Worm (Caenorhabditis elegans): Measurements from ENCODE around the gene srw-135.
"Not testable (repeated sequence)": the region's sequence is repeated elsewhere in the genome, so short reads cannot be mapped to it uniquely, and the experiment has no call there.

srw-135 gene

DNA sequence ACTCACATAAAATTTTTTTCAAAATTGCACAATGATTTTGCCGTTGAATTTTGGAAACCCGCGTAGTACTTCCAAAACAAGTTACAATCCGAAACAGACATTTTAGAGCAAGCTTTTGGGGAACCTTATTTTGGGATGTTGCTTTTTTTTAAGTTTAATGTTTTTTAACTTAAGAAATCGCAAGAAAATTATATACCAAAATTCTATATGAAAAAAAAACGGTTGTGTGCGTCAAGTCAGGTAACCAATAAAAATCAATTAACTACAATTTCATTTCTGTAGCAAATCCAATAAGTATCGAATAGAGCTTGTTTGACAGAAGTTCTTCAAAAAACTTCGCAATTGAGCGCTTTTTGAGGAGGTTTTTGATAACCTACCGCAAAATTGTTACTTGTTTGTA is 27.9 kb downstream of the srw-135 start, which contains the start of gene srw-117 (continued):
- TF ChIP-seq ztf-26 (tag; optimal IDR thresholded peaks at IDR 0.05) (no peak), lin-54 (GFP tag; optimal IDR thresholded peaks at IDR 0.05) (no peak), tbx-9 (tag; optimal IDR thresholded peaks at IDR 0.05; ENCODE audit: borderline replicate concordance) (no peak), Y79H2A.3 (GFP tag; conservative IDR thresholded peaks at IDR 0.05) (no peak)

DNA sequence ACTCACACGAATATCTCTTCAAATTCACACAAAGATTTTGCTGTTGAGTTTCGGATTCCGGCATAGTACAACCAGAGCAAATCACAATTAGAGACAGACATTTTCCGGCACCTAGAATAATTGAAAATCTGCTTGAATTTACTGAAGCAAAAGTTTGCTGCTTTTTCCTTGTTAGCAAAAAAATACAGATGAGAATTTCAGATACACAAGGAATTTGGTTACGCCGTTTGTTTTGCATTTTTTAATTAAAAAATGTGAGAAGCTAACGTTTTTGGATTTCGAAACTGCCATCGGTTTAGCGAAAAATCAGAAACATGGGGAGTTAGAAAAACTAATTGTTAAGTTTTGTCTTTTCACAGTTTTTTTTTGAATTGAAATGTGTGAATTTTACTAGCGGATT is 31.3 kb downstream of the srw-135 start, which contains the start of gene srw-118:
Gene srw-118, minus strand, starts transcription at position 101 of the 400 bp plus-strand sequence.
- TF ChIP-seq dpff-1 (tag; optimal IDR thresholded peaks at IDR 0.05) (no peak), F57A8.1 (GFP tag; optimal IDR thresholded peaks at IDR 0.05) (no peak), K12H6.12 (tag; optimal IDR thresholded peaks at IDR 0.05) (no peak), Y56A3A.18 (GFP tag; IDR thresholded peaks at IDR 0.05) (no peak), ets-4 (GFP tag; optimal IDR thresholded peaks at IDR 0.05) (no peak), D2030.7 (GFP tag; IDR thresholded peaks at IDR 0.05) (no peak), rec-8 (tag; optimal IDR thresholded peaks at IDR 0.05) (no peak), hlh-12 (tag; optimal IDR thresholded peaks at IDR 0.05) (no peak)

DNA sequence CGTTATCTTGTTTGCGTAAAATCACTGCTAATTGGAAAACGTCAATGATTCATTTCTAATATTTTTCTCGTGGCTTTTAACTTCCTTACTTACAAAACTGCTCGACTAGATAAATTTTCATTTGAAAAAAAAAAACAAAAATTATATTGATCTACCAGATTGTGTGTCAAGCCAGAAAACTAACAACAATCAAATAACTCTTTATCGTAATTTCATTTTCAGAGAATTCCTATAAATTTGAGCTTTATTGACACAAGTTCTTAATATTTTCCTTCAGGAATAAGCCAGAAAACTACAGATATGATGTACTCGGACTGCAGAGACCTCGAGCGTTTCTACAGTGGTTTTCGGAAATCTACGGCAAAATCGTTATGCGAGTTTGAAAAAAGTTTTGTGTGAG is 35.0 kb downstream of the srw-135 start, which contains the start of gene srw-124:
Gene srw-124, plus strand, starts transcription at position 301 of the 400 bp plus-strand sequence.
- TF ChIP-seq Y53F4B.3 (GFP tag; IDR thresholded peaks at IDR 0.05) = no peak
- no peak for TF ChIP-seq repo-1 (tag; optimal IDR thresholded peaks at IDR 0.05)
- TF ChIP-seq rcor-1 (GFP tag; IDR thresholded peaks at IDR 0.05) = no peak
- TF ChIP-seq Y67H2A.10 (GFP tag; conservative IDR thresholded peaks at IDR 0.05) = no peak
- TF ChIP-seq ama-1 (optimal IDR thresholded peaks at IDR 0.05) = no peak
- TF ChIP-seq ama-1 (GFP tag; optimal IDR thresholded peaks at IDR 0.05) = no peak
- no peak for TF ChIP-seq cebp-1 (GFP tag; IDR thresholded peaks at IDR 0.05)
- no peak for TF ChIP-seq cebp-1 (tag; optimal IDR thresholded peaks at IDR 0.05)
- TF ChIP-seq bed-1 (GFP tag; IDR thresholded peaks at IDR 0.05) = no peak
- TF ChIP-seq tlf-1 (GFP tag; optimal IDR thresholded peaks at IDR 0.05) = no peak
- no peak for TF ChIP-seq Y53G8AR.9 (GFP tag; conservative IDR thresholded peaks at IDR 0.05)
- no peak for TF ChIP-seq ceh-91 (GFP tag; IDR thresholded peaks at IDR 0.05)
- TF ChIP-seq D2030.7 (GFP tag; IDR thresholded peaks at IDR 0.05) = no peak
- TF ChIP-seq lin-35 (GFP tag; optimal IDR thresholded peaks at IDR 0.05) = no peak
- no peak for TF ChIP-seq lin-54 (GFP tag; optimal IDR thresholded peaks at IDR 0.05)
- no peak for TF ChIP-seq C17E4.6 (GFP tag; IDR thresholded peaks at IDR 0.05)
- no peak for TF ChIP-seq Y95B8A.8 (GFP tag; IDR thresholded peaks at IDR 0.05)
- TF ChIP-seq ztf-18 (tag; optimal IDR thresholded peaks at IDR 0.05) = no peak
- TF ChIP-seq gei-17 (GFP tag; optimal IDR thresholded peaks at IDR 0.05) = no peak
- TF ChIP-seq aptf-3 (GFP tag; IDR thresholded peaks at IDR 0.05) = no peak

DNA sequence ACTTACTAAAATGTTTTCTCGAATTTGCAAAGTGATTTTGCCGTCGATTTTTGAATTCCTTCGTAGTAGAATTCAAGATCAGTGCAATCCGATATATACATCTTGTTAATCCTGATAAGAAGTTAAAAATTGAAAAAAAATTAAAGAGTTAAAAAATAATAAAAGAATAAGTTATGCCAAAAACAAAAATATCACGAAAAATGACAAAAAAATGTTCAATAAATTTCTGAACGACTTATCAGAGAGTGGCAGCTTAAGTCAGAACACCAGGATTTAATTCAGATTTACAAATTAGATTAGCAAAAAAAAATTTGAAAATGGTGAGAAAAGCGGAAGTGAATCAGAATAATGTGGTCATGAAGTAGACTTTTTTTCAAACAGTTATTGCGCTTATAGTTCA is 36.0 kb downstream of the srw-135 start, which contains the start of gene srw-123:
Gene srw-123, minus strand, starts transcription at position 101 of the 400 bp plus-strand sequence.
- TF ChIP-seq F22D6.2 (tag; optimal IDR thresholded peaks at IDR 0.05); nfya-1 (tag; optimal IDR thresholded peaks at IDR 0.05; ENCODE audit: borderline replicate concordance, insufficient read depth); ZK185.1 (tag; optimal IDR thresholded peaks at IDR 0.05; ENCODE audit: poor library complexity, severe bottlenecking): not testable (repeated sequence)

All from whole organism, young adult.